Fruit fly (Drosophila melanogaster) whole organism, embryonic: ENCODE data around the gene Ak3.

Source experiments
- ATbp ChIP-seq: fragments of 200-800 bp; sonication (Bioruptor generic); optimal IDR thresholded peaks from 2 replicates; lab custom pipeline; 2017; ENCODE audit warnings: missing biosample characterization, mild to moderate bottlenecking, missing genetic modification characterization, missing genetic modification reagents
- Abd-B ChIP-seq: fragments of 200-800 bp; sonication (Bioruptor generic); optimal IDR thresholded peaks from 2 replicates; lab custom pipeline; 2018; ENCODE audit warnings: missing biosample characterization, mild to moderate bottlenecking, missing genetic modification characterization, moderate library complexity
- Atf-2 ChIP-seq: fragments of 200-800 bp; sonication (Bioruptor generic); optimal IDR thresholded peaks from 2 replicates; lab custom pipeline; 2016; ENCODE audit warnings: missing biosample characterization, missing genetic modification characterization
- BEAF-32 ChIP-seq: fragments of 200-800 bp; sonication (Bioruptor generic); optimal IDR thresholded peaks from 3 replicates; lab custom pipeline; 2017; ENCODE audit warnings: missing biosample characterization, missing genetic modification characterization, mild to moderate bottlenecking, moderate library complexity, missing genetic modification reagents
- CG11398 ChIP-seq: fragments of 200-800 bp; sonication (Bioruptor generic); optimal IDR thresholded peaks from 2 replicates; lab custom pipeline; 2016; ENCODE audit warnings: missing biosample characterization, missing genetic modification characterization
- CG12104 ChIP-seq: fragments of 200-800 bp; sonication (Bioruptor generic); optimal IDR thresholded peaks from 3 replicates; lab custom pipeline; 2016; ENCODE audit warnings: missing biosample characterization, missing genetic modification characterization
- CG12236 ChIP-seq: fragments of 200-800 bp; sonication (Bioruptor generic); optimal IDR thresholded peaks from 2 replicates; lab custom pipeline; 2016; ENCODE audit warnings: missing biosample characterization, missing genetic modification characterization
- CG12744 ChIP-seq: fragments of 200-800 bp; sonication (Bioruptor generic); optimal IDR thresholded peaks from 2 replicates; lab custom pipeline; 2016; ENCODE audit warnings: missing biosample characterization, missing genetic modification characterization
- CG13894 ChIP-seq: fragments of 200-800 bp; sonication (Bioruptor generic); optimal IDR thresholded peaks from 3 replicates; lab custom pipeline; 2018; ENCODE audit warnings: missing biosample characterization, mild to moderate bottlenecking, missing genetic modification characterization, moderate library complexity
- CG15601 ChIP-seq: fragments of 200-800 bp; sonication (Bioruptor generic); optimal IDR thresholded peaks from 3 replicates; lab custom pipeline; 2019; ENCODE audit warnings: missing biosample characterization, mild to moderate bottlenecking, missing genetic modification characterization, moderate library complexity
- CG18476 ChIP-seq: fragments of 200-800 bp; sonication (Bioruptor generic); optimal IDR thresholded peaks from 2 replicates; lab custom pipeline; 2016; ENCODE audit warnings: missing biosample characterization, mild to moderate bottlenecking, missing genetic modification characterization
- CG2120 ChIP-seq: fragments of 200-800 bp; sonication (Bioruptor generic); optimal IDR thresholded peaks from 3 replicates; lab custom pipeline; 2016; ENCODE audit warnings: missing biosample characterization, missing genetic modification characterization
- CG2712 ChIP-seq: fragments of 200-800 bp; optimal IDR thresholded peaks from 3 replicates; lab custom pipeline; 2019; ENCODE audit warnings: missing biosample characterization, mild to moderate bottlenecking, missing genetic modification characterization, moderate library complexity
- CG31365 ChIP-seq: fragments of 200-800 bp; sonication (Bioruptor generic); optimal IDR thresholded peaks from 2 replicates; lab custom pipeline; 2018; ENCODE audit warnings: missing biosample characterization, mild to moderate bottlenecking, missing genetic modification characterization
- CG3163 ChIP-seq: fragments of 200-800 bp; sonication (Bioruptor generic); optimal IDR thresholded peaks from 3 replicates; lab custom pipeline; 2016; ENCODE audit warnings: missing biosample characterization, missing genetic modification characterization
- CG32772 ChIP-seq: fragments of 200-800 bp; sonication (Bioruptor generic); IDR thresholded peaks from 2 replicates; pipeline ENCODE4 v1.3.6; 2022; ENCODE audit warnings: missing biosample characterization, missing genetic modification characterization
- CG5245 ChIP-seq: fragments of 200-800 bp; sonication (Bioruptor generic); optimal IDR thresholded peaks from 3 replicates; lab custom pipeline; 2016; ENCODE audit warnings: missing biosample characterization, missing genetic modification characterization
- CG8765 ChIP-seq: fragments of 200-800 bp; sonication (Bioruptor generic); IDR thresholded peaks from 2 replicates; pipeline ENCODE4 v1.3.6; 2022; ENCODE audit warnings: missing biosample characterization, missing genetic modification characterization
- CG9797 ChIP-seq: fragments of 200-800 bp; sonication (Bioruptor generic); optimal IDR thresholded peaks from 3 replicates; lab custom pipeline; 2018; ENCODE audit warnings: missing biosample characterization, mild to moderate bottlenecking, missing genetic modification characterization
- Dbx ChIP-seq: fragments of 200-800 bp; sonication (Bioruptor generic); IDR thresholded peaks from 3 replicates; pipeline ENCODE4 v1.3.6; 2022; ENCODE audit warnings: missing biosample characterization, missing genetic modification characterization
- Dp ChIP-seq: fragments of 200-800 bp; sonication (Bioruptor generic); optimal IDR thresholded peaks from 2 replicates; lab custom pipeline; 2018; ENCODE audit warnings: missing biosample characterization, mild to moderate bottlenecking, missing genetic modification characterization, moderate library complexity
- GATAe ChIP-seq: fragments of 200-800 bp; sonication (Bioruptor generic); conservative IDR thresholded peaks from 2 replicates; pipeline ENCODE4 v1.3.6; 2022; ENCODE audit warnings: missing biosample characterization, missing genetic modification characterization
- Hey ChIP-seq: fragments of 200-800 bp; sonication (Bioruptor generic); optimal IDR thresholded peaks from 3 replicates; lab custom pipeline; 2018; ENCODE audit warnings: missing biosample characterization, mild to moderate bottlenecking, missing genetic modification characterization
- Lim3 ChIP-seq: fragments of 200-800 bp; sonication (Bioruptor generic); IDR thresholded peaks from 2 replicates; pipeline ENCODE4 v1.3.6; 2022; ENCODE audit warnings: missing biosample characterization, missing genetic modification characterization
- NC2α ChIP-seq: fragments of 200-800 bp; sonication (Bioruptor generic); optimal IDR thresholded peaks from 2 replicates; lab custom pipeline; 2016; ENCODE audit warnings: missing biosample characterization, missing genetic modification characterization
- Nf-YB ChIP-seq: fragments of 200-800 bp; sonication (Bioruptor generic); optimal IDR thresholded peaks from 3 replicates; lab custom pipeline; 2019; ENCODE audit warnings: missing biosample characterization, mild to moderate bottlenecking, missing genetic modification characterization, moderate library complexity
- NfI ChIP-seq: fragments of 200-800 bp; sonication (Bioruptor generic); optimal IDR thresholded peaks from 3 replicates; lab custom pipeline; 2018; ENCODE audit warnings: missing biosample characterization, mild to moderate bottlenecking, missing genetic modification characterization, moderate library complexity
- PHDP ChIP-seq: fragments of 200-800 bp; sonication (Bioruptor generic); optimal IDR thresholded peaks from 3 replicates; lab custom pipeline; 2018; ENCODE audit warnings: missing biosample characterization, mild to moderate bottlenecking, missing genetic modification characterization, moderate library complexity
- ab ChIP-seq: fragments of 200-800 bp; sonication (Bioruptor generic); optimal IDR thresholded peaks from 2 replicates; lab custom pipeline; 2016; ENCODE audit warnings: missing biosample characterization, missing genetic modification characterization
- crp ChIP-seq, 2 experiments: fragments of 200-800 bp; sonication (Bioruptor generic); optimal IDR thresholded peaks; 2 replicates in 1 of 2; 3 replicates in 1 of 2; lab custom pipeline; 2017; ENCODE audit warnings: missing biosample characterization in 2 of 2, missing genetic modification characterization in 2 of 2, mild to moderate bottlenecking in 1 of 2, moderate library complexity in 1 of 2
- dm ChIP-seq: fragments of 200-800 bp; sonication (Bioruptor generic); optimal IDR thresholded peaks from 3 replicates; lab custom pipeline; 2016; ENCODE audit warnings: missing biosample characterization, missing genetic modification characterization
- dpn ChIP-seq, 2 experiments: fragments of 200-800 bp; sonication (Bioruptor generic); optimal IDR thresholded peaks; 3 replicates each; lab custom pipeline; 2016; ENCODE audit warnings: missing biosample characterization in 2 of 2, missing genetic modification characterization in 2 of 2
- dysf ChIP-seq: fragments of 200-800 bp; sonication (Bioruptor generic); IDR thresholded peaks from 3 replicates; pipeline ENCODE4 v1.3.6; 2022; ENCODE audit warnings: missing biosample characterization, missing genetic modification characterization
- gsb ChIP-seq: fragments of 200-800 bp; sonication (Bioruptor generic); IDR thresholded peaks from 2 replicates; pipeline ENCODE4 v1.3.6; 2022; ENCODE audit warnings: missing biosample characterization, missing genetic modification characterization
- hkb ChIP-seq, 2 experiments: fragments of 200-800 bp in 1 of 2; fragments of >200 bp in 1 of 2; sonication (Bioruptor generic) in 1 of 2; IDR thresholded peaks in 1 of 2; optimal IDR thresholded peaks in 1 of 2; 2 replicates each; pipeline versions ENCODE4 v1.3.6 to Lab custom; 2017 to 2022; ENCODE audit warnings: missing biosample characterization in 1 of 2, missing genetic modification characterization in 1 of 2
- ken ChIP-seq: fragments of 200-800 bp; sonication (Bioruptor generic); IDR thresholded peaks from 3 replicates; pipeline ENCODE4 v1.3.6; 2022; ENCODE audit warnings: missing biosample characterization, missing genetic modification characterization
- nmo ChIP-seq: fragments of 200-800 bp; sonication (Bioruptor generic); optimal IDR thresholded peaks from 2 replicates; lab custom pipeline; 2018; ENCODE audit warnings: missing biosample characterization, mild to moderate bottlenecking, missing genetic modification characterization, moderate library complexity
- otp ChIP-seq: fragments of 200-800 bp; sonication (Bioruptor generic); IDR thresholded peaks from 3 replicates; pipeline ENCODE4, ENCODE4 v1.3.6; 2022; ENCODE audit warnings: missing biosample characterization, missing genetic modification characterization
- pfk ChIP-seq: fragments of 200-800 bp; sonication (Bioruptor generic); optimal IDR thresholded peaks from 2 replicates; lab custom pipeline; 2018; ENCODE audit warnings: missing biosample characterization, mild to moderate bottlenecking, missing genetic modification characterization, moderate library complexity
- phol ChIP-seq: fragments of 200-800 bp; sonication (Bioruptor generic); optimal IDR thresholded peaks from 3 replicates; lab custom pipeline; 2018; ENCODE audit warnings: missing biosample characterization, mild to moderate bottlenecking, missing genetic modification characterization, moderate library complexity
- pita ChIP-seq: fragments of 200-800 bp; sonication (Bioruptor generic); optimal IDR thresholded peaks from 2 replicates; lab custom pipeline; 2017; ENCODE audit warnings: missing biosample characterization, mild to moderate bottlenecking, missing genetic modification characterization
- prd ChIP-seq, 3 experiments: fragments of >200 bp in 2 of 3; fragments of 200-800 bp in 1 of 3; sonication (Bioruptor generic) in 1 of 3; optimal IDR thresholded peaks in 2 of 3; IDR thresholded peaks in 1 of 3; 2 replicates in 2 of 3; 3 replicates in 1 of 3; pipeline versions ENCODE4 v1.3.6 to Lab custom; 2017 to 2022; ENCODE audit warnings: missing biosample characterization in 1 of 3, missing genetic modification characterization in 1 of 3
- rib ChIP-seq: fragments of 200-800 bp; sonication (Bioruptor generic); IDR thresholded peaks from 2 replicates; pipeline ENCODE4 v1.3.6; 2022; ENCODE audit warnings: missing biosample characterization, missing genetic modification characterization
- scrt ChIP-seq: fragments of 200-800 bp; sonication (Bioruptor generic); optimal IDR thresholded peaks from 2 replicates; lab custom pipeline; 2018; ENCODE audit warnings: missing biosample characterization, mild to moderate bottlenecking, missing genetic modification characterization, moderate library complexity
- sens ChIP-seq: fragments of 200-800 bp; sonication (Bioruptor generic); peaks from one replicate; lab custom pipeline; 2016; ENCODE audit warnings: missing biosample characterization, missing genetic modification characterization
- sna ChIP-seq: fragments of 200-800 bp; sonication (Bioruptor generic); IDR thresholded peaks from 2 replicates; pipeline ENCODE4 v1.3.6; 2022; ENCODE audit warnings: missing biosample characterization, missing genetic modification characterization; ENCODE audit not compliant: partially characterized antibody
- ssp ChIP-seq: fragments of 200-800 bp; sonication (Bioruptor generic); IDR thresholded peaks from 2 replicates; pipeline ENCODE4 v1.3.6; 2022; ENCODE audit warnings: missing biosample characterization, missing genetic modification characterization
- toy ChIP-seq: fragments of 200-800 bp; sonication (Bioruptor generic); IDR thresholded peaks from 2 replicates; pipeline ENCODE4 v1.3.6; 2022; ENCODE audit warnings: missing biosample characterization, missing genetic modification characterization

Ak3 gene

DNA sequence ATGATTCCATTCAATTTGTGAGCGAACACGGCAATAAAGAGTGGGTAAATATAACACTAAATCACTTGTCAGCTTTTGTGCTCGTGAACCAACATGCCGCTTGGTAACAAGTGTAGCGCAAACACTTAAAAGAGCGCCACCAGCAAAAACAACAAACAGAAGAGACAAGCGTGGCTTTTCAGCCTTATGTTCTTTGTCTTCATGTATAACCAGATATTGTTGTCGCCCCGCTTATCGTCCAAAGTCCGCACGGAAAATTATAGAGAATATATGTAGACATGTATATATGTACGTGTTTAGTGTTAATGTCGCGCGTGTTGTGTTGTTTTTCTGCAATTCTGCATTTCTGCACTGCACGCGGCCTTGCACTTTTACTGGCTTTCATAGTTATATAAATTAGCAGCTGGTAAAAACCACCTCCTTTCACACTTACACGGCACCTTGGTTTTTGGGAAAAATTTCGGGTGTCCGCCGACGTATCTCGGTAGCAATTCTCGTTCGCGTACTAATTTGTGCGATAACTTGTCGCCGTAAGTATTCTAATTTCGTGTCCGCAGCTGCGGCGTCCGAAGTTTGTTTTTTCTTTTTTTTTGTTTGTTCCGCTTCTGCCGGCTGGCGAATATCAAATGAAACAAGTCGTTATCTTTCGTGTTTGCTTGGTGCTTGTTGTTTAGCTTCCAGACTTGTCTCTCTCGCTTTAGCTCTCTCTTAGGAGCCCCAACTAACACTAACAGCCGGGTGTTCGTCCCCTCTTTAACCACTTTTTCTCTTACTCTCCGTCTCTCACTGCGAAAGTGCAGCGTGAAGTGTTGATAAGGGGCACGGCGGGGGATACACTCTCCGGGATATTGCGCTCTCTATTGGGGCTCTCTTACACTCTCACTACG is 512 bp downstream of the Ak3 start (continued):
- TF ChIP-seq Hey (tag; lab: Kevin White, UChicago) (no peak), CG31365 (tag; lab: Kevin White, UChicago) (peak; percentile 1), Abd-B (GFP tag; lab: Kevin White, UChicago) (no peak), pita (GFP tag; lab: Kevin White, UChicago) (no peak), crp (GFP tag; optimal IDR thresholded peaks at IDR 0.05; lab: Kevin White, UChicago) (no peak), sna (GFP tag; lab: Robert Waterston, UW) (no peak; the same call in 1 of the 2 replicates), rib (peak; percentile 26; the same call in 1 of the 2 replicates), ssp (GFP tag; lab: Robert Waterston, UW) (no peak), prd (optimal IDR thresholded peaks at IDR 0.05; lab: Kevin White, UChicago) (no peak), prd (GFP tag; IDR thresholded peaks at IDR 0.05; lab: Robert Waterston, UW) (peak; percentile 41; the same call in 1 of the 3 replicates), PHDP (tag; lab: Kevin White, UChicago) (peak; percentile 44), dysf (GFP tag; lab: Robert Waterston, UW) (peak; percentile 44; the same call in 1 of the 3 replicates), ab (no peak), CG2712 (no peak), CG5245 (no peak), CG18476 (no peak), NfI (GFP tag; lab: Kevin White, UChicago) (peak; percentile 17), phol (no peak), scrt (GFP tag; lab: Kevin White, UChicago) (peak; percentile 16), hkb (optimal IDR thresholded peaks at IDR 0.05; lab: Kevin White, UChicago) (no peak), hkb (GFP tag; IDR thresholded peaks at IDR 0.05; lab: Robert Waterston, UW) (peak; percentile 44; the same call in 1 of the 2 replicates), Lim3 (no peak), pfk (GFP tag; lab: Kevin White, UChicago) (no peak), CG12744 (GFP tag; lab: Kevin White, UChicago) (peak; percentile 6), CG8765 (GFP tag; lab: Robert Waterston, UW) (no peak), sens (peak; percentile 80), ken (GFP tag; lab: Robert Waterston, UW) (no peak), dpn (GFP tag; optimal IDR thresholded peaks at IDR 0.05; lab: Kevin White, UChicago) (peak; percentile 19 to 26), gsb (GFP tag; lab: Robert Waterston, UW) (no peak), CG15601 (tag; lab: Kevin White, UChicago) (no peak), CG12104 (GFP tag; lab: Kevin White, UChicago) (no peak), CG9797 (GFP tag; lab: Kevin White, UChicago) (no peak), dm (GFP tag; lab: Kevin White, UChicago) (no peak), Atf-2 (GFP tag; lab: Kevin White, UChicago) (no peak), CG3163 (GFP tag; lab: Kevin White, UChicago) (peak; percentile 98), Dp (GFP tag; lab: Kevin White, UChicago) (no peak), ATbp (GFP tag; lab: Kevin White, UChicago) (peak; percentile 7), CG11398 (GFP tag; lab: Kevin White, UChicago) (no peak), GATAe (GFP tag; lab: Robert Waterston, UW) (no peak), CG32772 (peak; percentile 21; the same call in 1 of the 2 replicates), Nf-YB (no peak), toy (GFP tag; lab: Robert Waterston, UW) (no peak), CG12236 (GFP tag; lab: Kevin White, UChicago) (no peak), CG2120 (GFP tag; lab: Kevin White, UChicago) (peak; percentile 43), BEAF-32 (GFP tag; lab: Kevin White, UChicago) (no peak), nmo (GFP tag; lab: Kevin White, UChicago) (no peak), NC2α (GFP tag; lab: Kevin White, UChicago) (no peak), CG13894 (peak; percentile 43), otp (no peak; the same call in 2 of the 3 replicates), Dbx (peak; percentile 59; the same call in 2 of the 3 replicates)
